Fruit fly (Drosophila melanogaster) whole organism: ENCODE data around the gene La.

Experiments
- CG8478 ChIP-seq: fragments of >200 bp; optimal IDR thresholded peaks from 2 replicates; lab custom pipeline; 2018; ENCODE audit warnings: inconsistent platforms
- Dll ChIP-seq: fragments of >200 bp; optimal IDR thresholded peaks from 2 replicates; lab custom pipeline; 2017
- EcR ChIP-seq, 2 experiments: fragments of >200 bp; optimal IDR thresholded peaks; 2 replicates each; lab custom pipeline; 2017; ENCODE audit warnings: missing biosample characterization in 2 of 2, missing genetic modification characterization in 2 of 2, missing genetic modification reagents in 2 of 2
- pan ChIP-seq: fragments of >200 bp; optimal IDR thresholded peaks from 2 replicates; lab custom pipeline; 2017
- psq ChIP-seq: fragments of >200 bp; optimal IDR thresholded peaks from 2 replicates; lab custom pipeline; 2017
- usp ChIP-seq: fragments of >200 bp; optimal IDR thresholded peaks from 2 replicates; lab custom pipeline; 2017; ENCODE audit warnings: missing biosample characterization, missing genetic modification characterization, mixed read lengths

The La gene

dm6 chr2L:20322013-20322638 is 27.7 kb downstream of the La start:
- no peak for TF ChIP-seq pan
- no peak for TF ChIP-seq EcR (GFP tag; optimal IDR thresholded peaks at IDR 0.05; lab: Kevin White, UChicago)

- TF ChIP-seq psq (lab: Kevin White, UChicago), result no peak
- TF ChIP-seq Dll (lab: Kevin White, UChicago), result no peak
- TF ChIP-seq EcR (GFP tag; optimal IDR thresholded peaks at IDR 0.05; lab: Kevin White, UChicago), result no peak
- TF ChIP-seq pan, result no peak
- no peak for TF ChIP-seq CG8478 (lab: Kevin White, UChicago)
- TF ChIP-seq usp (GFP tag; lab: Kevin White, UChicago), result no peak
These were observed 28.5 kb downstream of the La start for dm6 chr2L:20321207-20321773.

dm6 chr2L:20314693-20315268 is 35.0 kb downstream of the La start:
- TF ChIP-seq Dll (lab: Kevin White, UChicago) (no peak), psq (lab: Kevin White, UChicago) (no peak), usp (GFP tag; lab: Kevin White, UChicago) (no peak), EcR (GFP tag; optimal IDR thresholded peaks at IDR 0.05; lab: Kevin White, UChicago) (no peak), pan (no peak), CG8478 (lab: Kevin White, UChicago) (no peak)

dm6 chr2L:20313117-20313645 is 36.6 kb downstream of the La start:
- no peak for TF ChIP-seq usp (GFP tag; lab: Kevin White, UChicago)
- TF ChIP-seq pan, result no peak
- no peak for TF ChIP-seq psq (lab: Kevin White, UChicago)
- TF ChIP-seq EcR (GFP tag; optimal IDR thresholded peaks at IDR 0.05; lab: Kevin White, UChicago), result no peak
- TF ChIP-seq Dll (lab: Kevin White, UChicago), result no peak
- no peak for TF ChIP-seq CG8478 (lab: Kevin White, UChicago)

dm6 chr2L:20310751-20311387 is 38.9 kb downstream of the La start, which contains the start of gene spir:
Gene spir (plus strand): TSS chr2L:20311219.
- TF ChIP-seq pan (no peak), EcR (GFP tag; optimal IDR thresholded peaks at IDR 0.05; lab: Kevin White, UChicago) (no peak), CG8478 (lab: Kevin White, UChicago) (no peak), Dll (lab: Kevin White, UChicago) (no peak), psq (lab: Kevin White, UChicago) (no peak), usp (GFP tag; lab: Kevin White, UChicago) (no peak)
